Worm (Caenorhabditis elegans) whole organism, L2 larva: ENCODE measurements around the gene F54F7.10.

Experiments
- F13H6.1 ChIP-seq: sonication (generic microtip); optimal IDR thresholded peaks from 2 replicates; lab custom pipeline; 2016; ENCODE audit warnings: missing genetic modification characterization, missing compliant biosample characterization
- R02D3.7 ChIP-seq: fragments of 150-350 bp; optimal IDR thresholded peaks from 2 replicates; lab custom pipeline; 2014; ENCODE audit warnings: missing biosample characterization, missing genetic modification characterization
- Y55F3AM.14 ChIP-seq: fragments of 200-800 bp; sonication (Bioruptor generic); optimal IDR thresholded peaks from 2 replicates; lab custom pipeline; 2018; ENCODE audit warnings: mild to moderate bottlenecking, missing genetic modification characterization, missing compliant biosample characterization
- alr-1 ChIP-seq: fragments of 150-350 bp; optimal IDR thresholded peaks from 2 replicates; lab custom pipeline; 2014; ENCODE audit warnings: missing biosample characterization, missing genetic modification characterization
- aly-2 ChIP-seq: fragments of 150-350 bp; optimal IDR thresholded peaks from 2 replicates; lab custom pipeline; 2014; ENCODE audit warnings: missing biosample characterization, missing genetic modification characterization
- ama-1 ChIP-seq: fragments of 150-350 bp; optimal IDR thresholded peaks from 2 replicates; lab custom pipeline; 2018; ENCODE audit warnings: inconsistent platforms
- blmp-1 ChIP-seq: sonication (generic microtip); optimal IDR thresholded peaks from 2 replicates; lab custom pipeline; 2017; ENCODE audit warnings: missing genetic modification characterization, mild to moderate bottlenecking, missing compliant biosample characterization, antibody characterized with exemption, moderate library complexity; ENCODE audit not compliant: insufficient read depth
- ceh-16 ChIP-seq: fragments of 150-350 bp; optimal IDR thresholded peaks from 2 replicates; lab custom pipeline; 2014; ENCODE audit warnings: missing biosample characterization, missing genetic modification characterization
- ceh-82 ChIP-seq: fragments of 150-350 bp; optimal IDR thresholded peaks from 2 replicates; lab custom pipeline; 2014; ENCODE audit warnings: missing biosample characterization, missing genetic modification characterization
- crh-2 ChIP-seq: sonication (generic microtip); optimal IDR thresholded peaks from 2 replicates; lab custom pipeline; 2017; ENCODE audit warnings: missing biosample characterization, missing genetic modification characterization
- dmd-4 ChIP-seq: sonication (generic microtip); optimal IDR thresholded peaks from 2 replicates; lab custom pipeline; 2017; ENCODE audit warnings: missing biosample characterization, missing genetic modification characterization
- egl-27 ChIP-seq: sonication (generic microtip); optimal IDR thresholded peaks from 3 replicates; lab custom pipeline; 2017; ENCODE audit warnings: missing biosample characterization, missing genetic modification reagents, missing genetic modification characterization
- elt-1 ChIP-seq: fragments of 150-350 bp; optimal IDR thresholded peaks from 2 replicates; lab custom pipeline; 2014; ENCODE audit warnings: missing biosample characterization, missing genetic modification characterization
- elt-3 ChIP-seq: sonication (generic microtip); optimal IDR thresholded peaks from 2 replicates; lab custom pipeline; 2017; ENCODE audit warnings: missing biosample characterization, missing genetic modification characterization
- fos-1 ChIP-seq: fragments of 150-350 bp; optimal IDR thresholded peaks from 2 replicates; lab custom pipeline; 2014; ENCODE audit warnings: missing biosample characterization, missing genetic modification characterization
- gmeb-1 ChIP-seq: fragments of 150-350 bp; optimal IDR thresholded peaks from 2 replicates; lab custom pipeline; 2014; ENCODE audit warnings: missing biosample characterization, missing genetic modification characterization
- lin-11 ChIP-seq: fragments of 150-350 bp; sonication (generic microtip); optimal IDR thresholded peaks from 2 replicates; lab custom pipeline; 2014; ENCODE audit warnings: missing biosample characterization, missing genetic modification characterization, inconsistent platforms, mixed read lengths
- lin-13 ChIP-seq: fragments of 150-350 bp; optimal IDR thresholded peaks from 2 replicates; lab custom pipeline; 2014; ENCODE audit warnings: missing biosample characterization, missing genetic modification reagents, missing genetic modification characterization
- lin-39 ChIP-seq: fragments of 150-350 bp; optimal IDR thresholded peaks from 2 replicates; lab custom pipeline; 2014; ENCODE audit warnings: missing biosample characterization, missing genetic modification reagents, missing genetic modification characterization
- mbf-1 ChIP-seq: sonication (generic microtip); optimal IDR thresholded peaks from 2 replicates; lab custom pipeline; 2017; ENCODE audit warnings: missing biosample characterization, missing genetic modification characterization
- nhr-10 ChIP-seq: sonication (generic microtip); optimal IDR thresholded peaks from 2 replicates; lab custom pipeline; 2017; ENCODE audit warnings: missing biosample characterization, missing genetic modification characterization
- nhr-11 ChIP-seq: fragments of 150-350 bp; optimal IDR thresholded peaks from 2 replicates; lab custom pipeline; 2014; ENCODE audit warnings: missing biosample characterization, missing genetic modification characterization
- nhr-12 ChIP-seq: fragments of 150-350 bp; optimal IDR thresholded peaks from 2 replicates; lab custom pipeline; 2014; ENCODE audit warnings: missing biosample characterization, missing genetic modification characterization
- nhr-129 ChIP-seq: fragments of 150-350 bp; optimal IDR thresholded peaks from 2 replicates; lab custom pipeline; 2014; ENCODE audit warnings: missing biosample characterization, missing genetic modification characterization
- nhr-23 ChIP-seq: fragments of 150-350 bp; optimal IDR thresholded peaks from 2 replicates; lab custom pipeline; 2014; ENCODE audit warnings: missing biosample characterization, missing genetic modification reagents, missing genetic modification characterization
- nhr-25 ChIP-seq: fragments of 150-350 bp; sonication (generic microtip); optimal IDR thresholded peaks from 3 replicates; lab custom pipeline; 2014; ENCODE audit warnings: missing biosample characterization, missing genetic modification characterization
- nhr-6 ChIP-seq: fragments of 150-350 bp; optimal IDR thresholded peaks from 2 replicates; lab custom pipeline; 2014; ENCODE audit warnings: missing biosample characterization, missing genetic modification characterization
- nhr-77 ChIP-seq: fragments of 150-350 bp; optimal IDR thresholded peaks from 2 replicates; lab custom pipeline; 2014; ENCODE audit warnings: missing biosample characterization, missing genetic modification characterization
- peb-1 ChIP-seq: fragments of 150-350 bp; optimal IDR thresholded peaks from 2 replicates; lab custom pipeline; 2014; ENCODE audit warnings: missing biosample characterization, missing genetic modification characterization
- sem-4 ChIP-seq: fragments of 150-350 bp; optimal IDR thresholded peaks from 2 replicates; lab custom pipeline; 2014; ENCODE audit warnings: missing biosample characterization, missing genetic modification reagents, missing genetic modification characterization
- skn-1 ChIP-seq: sonication (generic microtip); optimal IDR thresholded peaks from 2 replicates; lab custom pipeline; 2017; ENCODE audit warnings: missing biosample characterization, missing genetic modification characterization
- sma-9 ChIP-seq, 2 experiments: fragments of 150-350 bp in 1 of 2; sonication (generic microtip) in 1 of 2; optimal IDR thresholded peaks; 2 replicates each; lab custom pipeline; 2014 to 2016; ENCODE audit warnings: missing genetic modification characterization in 2 of 2, mild to moderate bottlenecking in 1 of 2, missing biosample characterization in 1 of 2, missing compliant biosample characterization in 1 of 2, missing genetic modification reagents in 1 of 2, moderate library complexity in 1 of 2
- snpc-4 ChIP-seq: fragments of 150-350 bp; optimal IDR thresholded peaks from 2 replicates; lab custom pipeline; 2014; ENCODE audit warnings: missing biosample characterization, missing genetic modification characterization
- unc-39 ChIP-seq: fragments of 150-350 bp; optimal IDR thresholded peaks from 2 replicates; lab custom pipeline; 2014; ENCODE audit warnings: missing biosample characterization, missing genetic modification characterization
- unc-62 ChIP-seq: fragments of 150-350 bp; optimal IDR thresholded peaks from 2 replicates; lab custom pipeline; 2014; ENCODE audit warnings: missing biosample characterization, missing genetic modification reagents, missing genetic modification characterization
- ztf-1 ChIP-seq: fragments of 200-800 bp; sonication (Bioruptor generic); conservative IDR thresholded peaks from 2 replicates; pipeline ENCODE4 v1.3.6; 2022; ENCODE audit warnings: missing genetic modification characterization, missing compliant biosample characterization
- ztf-11 ChIP-seq: sonication (generic microtip); optimal IDR thresholded peaks from 2 replicates; lab custom pipeline; 2017; ENCODE audit warnings: missing biosample characterization, missing genetic modification characterization
- ztf-4 ChIP-seq: fragments of 150-350 bp; optimal IDR thresholded peaks from 2 replicates; lab custom pipeline; 2014; ENCODE audit warnings: missing biosample characterization, missing genetic modification characterization

The F54F7.10 gene

DNA sequence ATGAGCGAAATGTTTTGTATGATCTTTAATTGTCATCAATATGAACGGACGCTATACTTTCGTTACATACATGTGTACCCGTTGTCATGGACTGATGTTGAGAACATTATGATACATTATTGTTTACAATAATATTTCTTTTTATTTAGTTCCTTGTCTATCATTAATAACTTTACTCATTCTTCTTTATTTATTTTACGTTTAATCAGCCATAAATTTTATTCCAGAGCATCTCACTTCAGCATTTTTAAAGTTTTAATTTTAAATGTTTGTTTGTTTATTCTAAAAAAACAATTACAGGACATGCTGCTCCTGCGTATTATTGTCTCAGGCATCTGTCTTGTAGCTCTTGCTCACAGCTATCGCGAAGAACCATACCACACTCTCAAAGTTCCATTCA is 20.0 kb upstream of the F54F7.10 start, which contains the start of gene F54F7.2:
Gene F54F7.2, plus strand, starts transcription at position 301 of the 400 bp plus-strand sequence.
- TF ChIP-seq ztf-4 (no peak), sem-4 (tag; lab: Kevin White, UChicago) (no peak), F13H6.1 (tag; lab: Kevin White, UChicago) (no peak), unc-39 (no peak), alr-1 (no peak), dmd-4 (no peak), ama-1 (lab: Kevin White, UChicago) (no peak), fos-1 (tag; lab: Kevin White, UChicago) (no peak), lin-11 (tag; lab: Kevin White, UChicago) (no peak), nhr-12 (tag; lab: Kevin White, UChicago) (no peak), nhr-6 (no peak), elt-3 (tag; lab: Kevin White, UChicago) (no peak), blmp-1 (no peak), ztf-1 (GFP tag; lab: Robert Waterston, UW) (no peak)

DNA sequence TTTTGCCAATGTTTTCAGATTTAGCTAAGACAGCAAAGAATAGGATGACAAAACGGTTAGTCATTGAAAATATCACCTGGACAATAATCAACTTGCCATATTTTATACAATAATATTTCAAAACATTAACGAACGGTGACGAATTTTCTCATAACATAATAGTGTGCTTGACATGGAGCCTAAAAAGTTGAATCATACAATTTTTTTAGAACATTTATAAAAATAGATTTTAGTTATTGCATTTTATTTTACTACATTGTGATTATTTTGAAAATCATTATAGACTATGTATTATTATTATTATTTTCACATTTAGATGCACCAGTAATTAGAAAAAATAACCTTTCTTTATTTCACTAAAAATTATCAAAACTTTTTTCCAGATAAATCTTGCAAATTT is 14.8 kb upstream of the F54F7.10 start, which contains the start of gene F54F7.9:
Gene F54F7.9, minus strand, starts transcription at position 101 of the 400 bp plus-strand sequence.
- TF ChIP-seq gmeb-1 (tag; lab: Kevin White, UChicago) (no peak), unc-39 (no peak), ceh-16 (tag; lab: Kevin White, UChicago) (no peak), F13H6.1 (tag; lab: Kevin White, UChicago) (no peak), Y55F3AM.14 (no peak), elt-1 (tag; lab: Kevin White, UChicago) (no peak), skn-1 (no peak), blmp-1 (no peak), nhr-11 (tag; lab: Kevin White, UChicago) (no peak), snpc-4 (tag; lab: Kevin White, UChicago) (no peak), nhr-25 (tag; lab: Kevin White, UChicago) (no peak), ztf-4 (no peak), crh-2 (tag; lab: Kevin White, UChicago) (no peak), ceh-82 (tag; lab: Kevin White, UChicago) (no peak), mbf-1 (tag; lab: Kevin White, UChicago) (no peak), sma-9 (GFP tag; optimal IDR thresholded peaks at IDR 0.05; lab: Kevin White, UChicago) (no peak), sma-9 (tag; optimal IDR thresholded peaks at IDR 0.05; lab: Kevin White, UChicago) (no peak), nhr-10 (tag; lab: Kevin White, UChicago) (no peak), nhr-129 (no peak)

DNA sequence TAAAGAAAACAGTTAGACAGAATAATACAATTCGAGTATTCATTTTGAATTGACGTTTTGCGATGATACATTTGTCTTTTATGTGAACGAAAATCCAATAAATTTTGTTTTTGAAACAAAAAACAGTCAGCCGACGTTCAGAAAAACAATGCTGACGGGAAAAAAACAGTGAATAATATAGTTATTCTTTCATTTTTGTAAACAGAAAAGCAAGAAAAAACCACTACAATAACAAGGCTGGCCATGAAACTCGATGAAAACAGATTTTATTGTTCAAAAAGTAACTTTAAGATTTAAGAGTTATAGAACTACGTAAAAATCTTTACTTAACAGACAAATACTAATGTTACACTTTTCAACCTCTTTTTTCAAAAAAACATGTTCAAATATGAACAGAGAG is 13.3 kb upstream of the F54F7.10 start, which contains the start of gene F54F7.3:
Gene F54F7.3, minus strand, starts transcription at position 101 of the 400 bp plus-strand sequence.
- TF ChIP-seq ceh-82 (tag; lab: Kevin White, UChicago) (no peak), snpc-4 (tag; lab: Kevin White, UChicago) (no peak), R02D3.7 (tag; lab: Kevin White, UChicago) (no peak), nhr-77 (tag; lab: Kevin White, UChicago) (no peak), fos-1 (tag; lab: Kevin White, UChicago) (no peak), nhr-25 (tag; lab: Kevin White, UChicago) (no peak), blmp-1 (no peak), lin-13 (GFP tag; lab: Kevin White, UChicago) (no peak), Y55F3AM.14 (no peak), aly-2 (no peak), nhr-12 (tag; lab: Kevin White, UChicago) (no peak), nhr-10 (tag; lab: Kevin White, UChicago) (no peak), nhr-11 (tag; lab: Kevin White, UChicago) (no peak), ztf-4 (no peak), elt-3 (tag; lab: Kevin White, UChicago) (no peak), egl-27 (tag; lab: Kevin White, UChicago) (no peak)
- TF ChIP-seq, all 48 proteins: peak for 0

DNA sequence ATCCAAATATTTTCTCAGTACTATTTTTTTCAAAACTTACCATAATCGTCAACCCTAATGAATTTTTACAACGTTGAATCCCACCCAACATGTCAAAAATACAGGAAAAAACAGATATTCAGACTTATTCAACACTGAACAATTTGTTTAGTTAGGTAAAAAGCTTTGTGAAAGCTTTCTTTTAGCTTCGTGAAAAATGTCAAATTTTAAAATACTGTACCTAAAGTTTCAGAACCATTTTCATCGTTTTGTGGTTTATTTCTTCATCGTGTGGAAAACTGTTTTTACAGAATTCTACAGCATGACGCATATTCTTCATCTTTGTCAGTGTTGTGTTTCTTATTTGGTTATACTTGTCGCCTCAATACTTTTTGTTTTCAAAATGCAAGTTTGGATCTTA is 12.8 kb upstream of the F54F7.10 start, which contains the start of gene F54F7.14:
Gene F54F7.14, plus strand, starts transcription at position 301 of the 400 bp plus-strand sequence.
- TF ChIP-seq blmp-1 (no peak), skn-1 (no peak), sem-4 (tag; lab: Kevin White, UChicago) (no peak), ceh-16 (tag; lab: Kevin White, UChicago) (no peak), lin-39 (no peak), ztf-1 (GFP tag; lab: Robert Waterston, UW) (no peak), ztf-11 (tag; lab: Kevin White, UChicago) (no peak), nhr-12 (tag; lab: Kevin White, UChicago) (no peak), crh-2 (tag; lab: Kevin White, UChicago) (no peak), nhr-6 (no peak), unc-62 (GFP tag; lab: Kevin White, UChicago) (no peak), nhr-23 (tag; lab: Kevin White, UChicago) (no peak), peb-1 (tag; lab: Kevin White, UChicago) (no peak), nhr-77 (tag; lab: Kevin White, UChicago) (no peak), nhr-129 (no peak)
- TF ChIP-seq, all 48 proteins: peak for 0
